Fruit fly (Drosophila melanogaster) whole organism, embryonic: ENCODE measurements around the gene CG32568.

Experiments used
- CG8089 ChIP-seq: fragments of 200-800 bp; sonication (Bioruptor generic); optimal IDR thresholded peaks from 3 replicates; lab custom pipeline; 2016; ENCODE audit warnings: missing biosample characterization, missing genetic modification characterization
- H15 ChIP-seq: fragments of 200-800 bp; sonication (Bioruptor generic); IDR thresholded peaks from 3 replicates; pipeline ENCODE4 v1.3.6; 2022; ENCODE audit warnings: missing biosample characterization, missing genetic modification characterization
- ftz-f1 ChIP-seq: fragments of 200-800 bp; sonication (Bioruptor generic); optimal IDR thresholded peaks from 2 replicates; lab custom pipeline; 2016; ENCODE audit warnings: missing biosample characterization, missing genetic modification characterization
- tll ChIP-seq, 2 experiments: fragments of 200-800 bp in 1 of 2; fragments of >200 bp in 1 of 2; sonication (Bioruptor generic) in 1 of 2; optimal IDR thresholded peaks; 2 replicates each; lab custom pipeline; 2017 to 2019; ENCODE audit warnings: missing biosample characterization in 2 of 2, missing genetic modification characterization in 2 of 2, mild to moderate bottlenecking in 1 of 2, moderate library complexity in 1 of 2
- tna ChIP-seq: fragments of 200-800 bp; sonication (Bioruptor generic); IDR thresholded peaks from 2 replicates; pipeline ENCODE4 v1.3.6; 2022; ENCODE audit warnings: missing biosample characterization, missing genetic modification characterization; ENCODE audit not compliant: partially characterized antibody

DNA sequence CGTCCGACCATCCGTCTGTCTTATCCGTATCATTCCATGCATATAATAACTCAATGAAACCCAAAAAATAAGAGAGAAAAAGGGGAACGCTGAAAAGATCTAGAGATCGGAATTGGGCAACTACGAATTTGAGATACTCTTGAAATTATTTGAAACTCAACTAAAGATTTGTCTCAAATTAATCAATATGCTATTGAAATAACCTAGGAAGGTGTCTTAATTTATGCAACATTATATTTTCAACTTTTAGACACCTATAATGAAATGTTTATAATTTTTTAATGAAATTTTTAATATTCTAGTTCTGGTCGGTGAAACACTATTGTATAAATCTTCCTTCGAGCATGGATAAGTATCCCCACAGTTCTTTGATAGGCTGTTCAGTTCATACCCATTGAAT is 19.8 kb downstream of the CG32568 start:
- TF ChIP-seq ftz-f1 (GFP tag; lab: Kevin White, UChicago), result no peak
- no peak for TF ChIP-seq CG8089
- TF ChIP-seq tna (GFP tag; lab: Robert Waterston, UW), result no peak
- no peak for TF ChIP-seq H15
- no peak for TF ChIP-seq tll (GFP tag; optimal IDR thresholded peaks at IDR 0.05; lab: Kevin White, UChicago)
